Fruit fly (Drosophila melanogaster) whole organism, embryonic: ENCODE measurements around the gene Pif1A.
A peak's percentile ranks its signal among the peaks of the same experiment; 100 is the strongest.

Experiments
- Bdp1 ChIP-seq: fragments of 200-800 bp; sonication (Bioruptor generic); optimal IDR thresholded peaks from 3 replicates; lab custom pipeline; 2016; ENCODE audit warnings: missing biosample characterization, missing genetic modification characterization
- CG11398 ChIP-seq: fragments of 200-800 bp; sonication (Bioruptor generic); optimal IDR thresholded peaks from 2 replicates; lab custom pipeline; 2016; ENCODE audit warnings: missing biosample characterization, missing genetic modification characterization
- CG11695 ChIP-seq: fragments of 200-800 bp; sonication (Bioruptor generic); IDR thresholded peaks from 3 replicates; pipeline ENCODE4 v1.3.6; 2022; ENCODE audit warnings: missing biosample characterization, missing genetic modification characterization
- CG12744 ChIP-seq: fragments of 200-800 bp; sonication (Bioruptor generic); optimal IDR thresholded peaks from 2 replicates; lab custom pipeline; 2016; ENCODE audit warnings: missing biosample characterization, missing genetic modification characterization
- CG12942 ChIP-seq: fragments of 200-800 bp; sonication (Bioruptor generic); optimal IDR thresholded peaks from 3 replicates; lab custom pipeline; 2016; ENCODE audit warnings: missing biosample characterization, missing genetic modification characterization
- CG15269 ChIP-seq: fragments of 200-800 bp; sonication (Bioruptor generic); optimal IDR thresholded peaks from 2 replicates; lab custom pipeline; 2018; ENCODE audit warnings: missing biosample characterization, mild to moderate bottlenecking, missing genetic modification characterization, moderate library complexity
- CG17912 ChIP-seq: fragments of 200-800 bp; sonication (Bioruptor generic); optimal IDR thresholded peaks from 2 replicates; lab custom pipeline; 2018; ENCODE audit warnings: missing biosample characterization, mild to moderate bottlenecking, missing genetic modification characterization
- CG2116 ChIP-seq: fragments of 200-800 bp; sonication (Bioruptor generic); optimal IDR thresholded peaks from 3 replicates; lab custom pipeline; 2018; ENCODE audit warnings: missing biosample characterization, mild to moderate bottlenecking, missing genetic modification characterization
- CG2120 ChIP-seq: fragments of 200-800 bp; sonication (Bioruptor generic); optimal IDR thresholded peaks from 3 replicates; lab custom pipeline; 2016; ENCODE audit warnings: missing biosample characterization, missing genetic modification characterization
- CG2889 ChIP-seq: fragments of 200-800 bp; sonication (Bioruptor generic); IDR thresholded peaks from 3 replicates; pipeline ENCODE4 v1.3.6; 2022; ENCODE audit warnings: missing biosample characterization, missing genetic modification characterization
- CG31224 ChIP-seq: fragments of 200-800 bp; sonication (Bioruptor generic); IDR thresholded peaks from 2 replicates; pipeline ENCODE4 v1.3.6; 2022; ENCODE audit warnings: missing biosample characterization, missing genetic modification characterization
- CG4730 ChIP-seq: fragments of 200-800 bp; sonication (Bioruptor generic); IDR thresholded peaks from 2 replicates; pipeline ENCODE4 v1.3.6; 2022; ENCODE audit warnings: missing biosample characterization, missing genetic modification characterization
- CG6654 ChIP-seq: fragments of 200-800 bp; sonication (Bioruptor generic); optimal IDR thresholded peaks from 2 replicates; lab custom pipeline; 2017; ENCODE audit warnings: missing biosample characterization, mild to moderate bottlenecking, missing genetic modification characterization
- CG7357 ChIP-seq: fragments of 200-800 bp; sonication (Bioruptor generic); IDR thresholded peaks from 3 replicates; pipeline ENCODE4 v1.3.6; 2022; ENCODE audit warnings: missing biosample characterization, missing genetic modification characterization
- CG7556 ChIP-seq: fragments of 200-800 bp; sonication (Bioruptor generic); optimal IDR thresholded peaks from 2 replicates; lab custom pipeline; 2017; ENCODE audit warnings: missing biosample characterization, mild to moderate bottlenecking, missing genetic modification characterization
- CG7987 ChIP-seq: fragments of 200-800 bp; sonication (Bioruptor generic); optimal IDR thresholded peaks from 2 replicates; lab custom pipeline; 2018; ENCODE audit warnings: missing biosample characterization, mild to moderate bottlenecking, missing genetic modification characterization, moderate library complexity
- CG8765 ChIP-seq: fragments of 200-800 bp; sonication (Bioruptor generic); IDR thresholded peaks from 2 replicates; pipeline ENCODE4 v1.3.6; 2022; ENCODE audit warnings: missing biosample characterization, missing genetic modification characterization
- Dek ChIP-seq: fragments of 200-800 bp; sonication (Bioruptor generic); optimal IDR thresholded peaks from 3 replicates; lab custom pipeline; 2019; ENCODE audit warnings: missing biosample characterization, mild to moderate bottlenecking, missing genetic modification characterization, moderate library complexity
- E2f1 ChIP-seq: fragments of 200-800 bp; sonication (Bioruptor generic); IDR thresholded peaks from 2 replicates; pipeline ENCODE4 v1.3.6; 2022; ENCODE audit warnings: missing biosample characterization, missing genetic modification characterization
- Eip74EF ChIP-seq, 2 experiments: fragments of 200-800 bp in 1 of 2; fragments of >200 bp in 1 of 2; sonication (Bioruptor generic) in 1 of 2; optimal IDR thresholded peaks; 2 replicates each; lab custom pipeline; 2017 to 2019; ENCODE audit warnings: missing biosample characterization in 2 of 2, missing genetic modification characterization in 2 of 2, mild to moderate bottlenecking in 1 of 2, moderate library complexity in 1 of 2
- Elba2 ChIP-seq: fragments of 200-800 bp; sonication (Bioruptor generic); optimal IDR thresholded peaks from 3 replicates; lab custom pipeline; 2016; ENCODE audit warnings: missing biosample characterization, missing genetic modification characterization
- GATAe ChIP-seq: fragments of 200-800 bp; sonication (Bioruptor generic); conservative IDR thresholded peaks from 2 replicates; pipeline ENCODE4 v1.3.6; 2022; ENCODE audit warnings: missing biosample characterization, missing genetic modification characterization
- H15 ChIP-seq: fragments of 200-800 bp; sonication (Bioruptor generic); IDR thresholded peaks from 3 replicates; pipeline ENCODE4 v1.3.6; 2022; ENCODE audit warnings: missing biosample characterization, missing genetic modification characterization
- Lhr ChIP-seq: fragments of 200-800 bp; sonication (Bioruptor generic); optimal IDR thresholded peaks from 3 replicates; lab custom pipeline; 2017; ENCODE audit warnings: mild to moderate bottlenecking, missing biosample characterization, missing genetic modification reagents, missing genetic modification characterization
- Mrtf ChIP-seq: fragments of 200-800 bp; sonication (Bioruptor generic); IDR thresholded peaks from 3 replicates; pipeline ENCODE4 v1.3.6; 2022; ENCODE audit warnings: missing biosample characterization, missing genetic modification characterization
- PHDP ChIP-seq: fragments of 200-800 bp; sonication (Bioruptor generic); optimal IDR thresholded peaks from 3 replicates; lab custom pipeline; 2018; ENCODE audit warnings: missing biosample characterization, mild to moderate bottlenecking, missing genetic modification characterization, moderate library complexity
- Rfx ChIP-seq: fragments of 200-800 bp; sonication (Bioruptor generic); IDR thresholded peaks from 2 replicates; pipeline ENCODE4 v1.3.6; 2022; ENCODE audit warnings: missing biosample characterization, missing genetic modification characterization
- Sry-δ ChIP-seq: fragments of 200-800 bp; sonication (Bioruptor generic); optimal IDR thresholded peaks from 2 replicates; lab custom pipeline; 2016; ENCODE audit warnings: missing biosample characterization, missing genetic modification characterization
- Trl ChIP-seq, 3 experiments: fragments of >200 bp in 2 of 3; fragments of 200-800 bp in 1 of 3; sonication (Bioruptor generic) in 1 of 3; optimal IDR thresholded peaks; 2 replicates in 1 of 3; 3 replicates in 2 of 3; lab custom pipeline; 2016 to 2017; ENCODE audit warnings: missing biosample characterization in 1 of 3, missing genetic modification characterization in 1 of 3
- ara ChIP-seq: fragments of 200-800 bp; sonication (Bioruptor generic); IDR thresholded peaks from 2 replicates; pipeline ENCODE4 v1.3.6; 2022; ENCODE audit warnings: missing biosample characterization, missing genetic modification characterization
- ci ChIP-seq: fragments of 200-800 bp; sonication (Bioruptor generic); IDR thresholded peaks from 3 replicates; pipeline ENCODE4 v1.3.6; 2022; ENCODE audit warnings: missing biosample characterization, missing genetic modification characterization
- disco-r ChIP-seq: fragments of 200-800 bp; sonication (Bioruptor generic); optimal IDR thresholded peaks from 2 replicates; lab custom pipeline; 2016; ENCODE audit warnings: missing biosample characterization, missing genetic modification characterization
- esg ChIP-seq: fragments of 200-800 bp; sonication (Bioruptor generic); conservative IDR thresholded peaks from 2 replicates; pipeline ENCODE4 v1.3.6; 2022; ENCODE audit warnings: missing biosample characterization, missing genetic modification characterization
- gce ChIP-seq: fragments of 200-800 bp; sonication (Bioruptor generic); IDR thresholded peaks from 3 replicates; pipeline ENCODE4 v1.3.6; 2022; ENCODE audit warnings: missing biosample characterization, missing genetic modification characterization
- gsb-n ChIP-seq: fragments of 200-800 bp; sonication (Bioruptor generic); optimal IDR thresholded peaks from 3 replicates; lab custom pipeline; 2018; ENCODE audit warnings: missing biosample characterization, mild to moderate bottlenecking, missing genetic modification characterization
- h ChIP-seq: fragments of >200 bp; optimal IDR thresholded peaks from 2 replicates; lab custom pipeline; 2017
- hth ChIP-seq: fragments of >200 bp; optimal IDR thresholded peaks from 2 replicates; lab custom pipeline; 2017; ENCODE audit warnings: inconsistent platforms
- ken ChIP-seq: fragments of 200-800 bp; sonication (Bioruptor generic); IDR thresholded peaks from 3 replicates; pipeline ENCODE4 v1.3.6; 2022; ENCODE audit warnings: missing biosample characterization, missing genetic modification characterization
- lab ChIP-seq: fragments of 200-800 bp; sonication (Bioruptor generic); optimal IDR thresholded peaks from 3 replicates; lab custom pipeline; 2017; ENCODE audit warnings: missing biosample characterization, missing genetic modification characterization, mild to moderate bottlenecking, moderate library complexity, missing genetic modification reagents
- lmd ChIP-seq: fragments of 200-800 bp; sonication (Bioruptor generic); IDR thresholded peaks from 2 replicates; pipeline ENCODE4 v1.3.6; 2022; ENCODE audit warnings: missing biosample characterization, missing genetic modification characterization
- lola ChIP-seq, 3 experiments: fragments of >200 bp in 2 of 3; fragments of 200-800 bp in 1 of 3; sonication (Bioruptor generic) in 1 of 3; optimal IDR thresholded peaks; 2 replicates each; lab custom pipeline; 2017 to 2019; ENCODE audit warnings: missing biosample characterization in 3 of 3, missing genetic modification characterization in 3 of 3, mild to moderate bottlenecking in 1 of 3, moderate library complexity in 1 of 3
- luna ChIP-seq: fragments of 200-800 bp; sonication (Bioruptor generic); optimal IDR thresholded peaks from 2 replicates; lab custom pipeline; 2016; ENCODE audit warnings: missing biosample characterization, missing genetic modification characterization
- peb ChIP-seq: fragments of 200-800 bp; sonication (Bioruptor generic); IDR thresholded peaks from 2 replicates; pipeline ENCODE4 v1.3.6; 2022; ENCODE audit warnings: missing biosample characterization, missing genetic modification characterization
- ranshi ChIP-seq: fragments of 200-800 bp; sonication (Bioruptor generic); IDR thresholded peaks from 2 replicates; pipeline ENCODE4 v1.3.6; 2022; ENCODE audit warnings: missing biosample characterization, missing genetic modification characterization
- repo ChIP-seq: fragments of 200-800 bp; sonication (Bioruptor generic); optimal IDR thresholded peaks from 2 replicates; lab custom pipeline; 2016; ENCODE audit warnings: missing biosample characterization, missing genetic modification characterization
- ro ChIP-seq: fragments of 200-800 bp; sonication (Bioruptor generic); IDR thresholded peaks from 2 replicates; pipeline ENCODE4 v1.3.6; 2022; ENCODE audit warnings: missing biosample characterization, missing genetic modification characterization
- shn ChIP-seq: fragments of 200-800 bp; sonication (Bioruptor generic); optimal IDR thresholded peaks from 3 replicates; lab custom pipeline; 2016; ENCODE audit warnings: missing biosample characterization, missing genetic modification characterization
- sob ChIP-seq: fragments of 200-800 bp; sonication (Bioruptor generic); IDR thresholded peaks from 2 replicates; pipeline ENCODE4 v1.3.6; 2022; ENCODE audit warnings: missing biosample characterization, missing genetic modification characterization
- sug ChIP-seq: fragments of 200-800 bp; optimal IDR thresholded peaks from 2 replicates; lab custom pipeline; 2019; ENCODE audit warnings: missing biosample characterization, mild to moderate bottlenecking, missing genetic modification characterization, moderate library complexity
- unc-4 ChIP-seq: fragments of 200-800 bp; sonication (Bioruptor generic); IDR thresholded peaks from 2 replicates; pipeline ENCODE4 v1.3.6; 2022; ENCODE audit warnings: missing biosample characterization, missing genetic modification characterization; ENCODE audit not compliant: partially characterized antibody

Gene Pif1A

DNA sequence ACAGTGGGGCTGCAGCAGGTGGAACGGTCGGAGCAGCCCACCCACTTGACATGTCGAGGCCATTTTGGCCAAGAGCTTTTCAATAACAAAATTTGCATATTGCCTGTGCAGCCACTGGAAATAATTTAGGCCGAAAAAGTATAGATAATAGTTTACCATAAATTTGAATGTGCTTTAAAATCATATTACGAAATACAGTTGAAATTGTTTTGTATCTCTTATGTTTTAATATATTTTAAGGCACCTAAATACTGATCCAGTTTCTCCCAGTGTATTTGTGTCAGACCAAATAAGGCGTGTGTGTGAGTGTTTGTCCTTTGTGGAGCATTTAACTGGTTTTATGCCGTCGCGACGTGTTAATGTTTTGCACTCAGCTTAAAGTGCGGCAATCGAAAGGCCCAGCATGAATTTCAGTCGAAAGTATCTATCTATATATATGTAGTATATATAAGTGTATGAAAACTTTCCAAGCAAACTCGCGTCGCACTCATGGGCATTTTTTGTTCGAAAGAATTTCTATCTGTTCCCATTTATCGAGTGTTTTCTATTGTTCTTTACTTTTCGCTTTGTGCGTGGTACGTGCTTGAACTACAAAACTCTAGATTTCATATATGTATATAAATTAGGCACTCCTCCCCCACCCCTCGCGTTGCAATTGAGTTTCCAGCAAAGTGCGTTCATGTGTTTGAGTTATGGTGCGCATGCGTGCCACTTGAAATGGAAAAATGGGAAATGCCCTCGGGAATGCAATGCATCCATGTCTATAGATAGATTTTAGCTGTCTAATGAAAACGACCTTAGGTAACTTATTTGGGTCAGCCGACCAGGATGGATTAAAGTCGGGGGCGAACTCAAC is 48.6 kb upstream of the Pif1A start (continued):
- 0 out of 3 replicates have a peak, but pooled peaks have one; percentile 12 for TF ChIP-seq gce (GFP tag; lab: Robert Waterston, UW)
- TF ChIP-seq Dek (tag; lab: Kevin White, UChicago): no peak
- TF ChIP-seq ken (GFP tag; lab: Robert Waterston, UW): no peak
- TF ChIP-seq ci (GFP tag; lab: Robert Waterston, UW): 0 out of 3 replicates have a peak, but pooled peaks have one; percentile 43
- no peak for TF ChIP-seq Trl (optimal IDR thresholded peaks at IDR 0.05; lab: Kevin White, UChicago)
- no peak for TF ChIP-seq Trl (GFP tag; optimal IDR thresholded peaks at IDR 0.05; lab: Kevin White, UChicago)
- no peak for TF ChIP-seq luna (GFP tag; lab: Kevin White, UChicago)
- TF ChIP-seq esg (GFP tag; lab: Robert Waterston, UW): peak; percentile 29; the same call in 1 of the 2 replicates
- no peak for TF ChIP-seq CG7357
- no peak for TF ChIP-seq CG17912
- no peak for TF ChIP-seq h (lab: Kevin White, UChicago)
- peak in 1 of 3 experiments; percentile 60 for TF ChIP-seq lola (GFP tag; optimal IDR thresholded peaks at IDR 0.05; lab: Kevin White, UChicago)
- TF ChIP-seq shn (GFP tag; lab: Kevin White, UChicago): no peak
- TF ChIP-seq PHDP (tag; lab: Kevin White, UChicago): peak; percentile 21
- no peak for TF ChIP-seq CG2889 (GFP tag; lab: Robert Waterston, UW)
- no peak for TF ChIP-seq repo (GFP tag; lab: Kevin White, UChicago)
- TF ChIP-seq CG4730: no peak
- TF ChIP-seq CG31224 (GFP tag; lab: Robert Waterston, UW): no peak
- no peak for TF ChIP-seq ranshi (GFP tag; lab: Robert Waterston, UW)
- no peak for TF ChIP-seq CG12744 (GFP tag; lab: Kevin White, UChicago)
- TF ChIP-seq sug: no peak
- TF ChIP-seq Rfx (GFP tag; lab: Robert Waterston, UW): no peak
- no peak for TF ChIP-seq H15 (GFP tag; lab: Robert Waterston, UW)
- peak; percentile 25 for TF ChIP-seq CG7556 (GFP tag; lab: Kevin White, UChicago)
- no peak for TF ChIP-seq GATAe
- TF ChIP-seq hth (lab: Kevin White, UChicago): no peak
- TF ChIP-seq CG7987: no peak
- peak; percentile 26; the same call in 1 of the 2 replicates for TF ChIP-seq CG8765 (GFP tag; lab: Robert Waterston, UW)
- TF ChIP-seq CG6654: no peak
- no peak for TF ChIP-seq Eip74EF (GFP tag; optimal IDR thresholded peaks at IDR 0.05; lab: Kevin White, UChicago)
- 0 out of 3 replicates have a peak, but pooled peaks have one; percentile 31 for TF ChIP-seq CG11695 (GFP tag; lab: Robert Waterston, UW)
- peak; percentile 49 for TF ChIP-seq gsb-n
- no peak for TF ChIP-seq lmd
- no peak for TF ChIP-seq Bdp1 (GFP tag; lab: Kevin White, UChicago)
- no peak for TF ChIP-seq lab (GFP tag; lab: Kevin White, UChicago)
- TF ChIP-seq Mrtf: no peak
- TF ChIP-seq sob (GFP tag; lab: Robert Waterston, UW): no peak
- TF ChIP-seq CG11398 (GFP tag; lab: Kevin White, UChicago): no peak
- TF ChIP-seq Elba2 (GFP tag; lab: Kevin White, UChicago): no peak
- peak; percentile 47 for TF ChIP-seq ara (GFP tag; lab: Robert Waterston, UW)
- TF ChIP-seq CG15269 (tag; lab: Kevin White, UChicago): peak; percentile 6
- TF ChIP-seq CG12942 (GFP tag; lab: Kevin White, UChicago): no peak
- TF ChIP-seq peb (GFP tag; lab: Robert Waterston, UW): peak; percentile 28; the same call in 1 of the 2 replicates
- TF ChIP-seq CG2120 (GFP tag; lab: Kevin White, UChicago): no peak
- 0 out of 2 replicates have a peak, but pooled peaks have one; percentile 5 for TF ChIP-seq E2f1
- TF ChIP-seq CG2116 (GFP tag; lab: Kevin White, UChicago): no peak
- TF ChIP-seq Sry-δ: no peak
- TF ChIP-seq Lhr (GFP tag; lab: Kevin White, UChicago): no peak
- no peak for TF ChIP-seq disco-r (GFP tag; lab: Kevin White, UChicago)
- no peak for TF ChIP-seq unc-4 (GFP tag; lab: Robert Waterston, UW)
- TF ChIP-seq ro (GFP tag; lab: Robert Waterston, UW): no peak
